Worm (Caenorhabditis elegans): ENCODE data around the gene srh-125.
"Not testable (repeated sequence)": the region's sequence is repeated elsewhere in the genome, so short reads cannot be mapped to it uniquely, and the experiment has no call there.

The srh-125 gene

DNA sequence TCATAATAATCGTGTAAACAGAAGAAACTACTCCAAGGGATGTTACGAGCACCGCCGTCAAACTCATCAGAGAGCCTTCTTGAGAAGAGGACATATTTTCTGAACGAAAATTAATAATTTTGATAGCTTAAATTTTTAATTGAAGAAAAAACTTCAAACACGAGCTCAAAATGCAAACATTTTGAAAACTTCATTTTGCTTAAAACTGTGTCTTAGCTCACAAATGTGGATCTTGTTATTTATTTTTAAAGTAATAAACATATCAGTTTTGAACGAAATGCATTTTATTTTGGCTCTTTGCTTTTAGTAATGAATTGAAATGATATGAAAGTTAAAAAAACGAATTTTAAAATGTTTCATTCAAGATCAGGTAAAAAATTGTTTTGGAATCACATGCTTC lies 10.9 kb upstream of the srh-125 start, which contains the start of gene srbc-7:
Gene srbc-7 (minus strand): TSS at position 101 of the 400 bp plus-strand sequence.
- TF ChIP-seq unc-62 (GFP tag; optimal IDR thresholded peaks at IDR 0.05), result no peak

DNA sequence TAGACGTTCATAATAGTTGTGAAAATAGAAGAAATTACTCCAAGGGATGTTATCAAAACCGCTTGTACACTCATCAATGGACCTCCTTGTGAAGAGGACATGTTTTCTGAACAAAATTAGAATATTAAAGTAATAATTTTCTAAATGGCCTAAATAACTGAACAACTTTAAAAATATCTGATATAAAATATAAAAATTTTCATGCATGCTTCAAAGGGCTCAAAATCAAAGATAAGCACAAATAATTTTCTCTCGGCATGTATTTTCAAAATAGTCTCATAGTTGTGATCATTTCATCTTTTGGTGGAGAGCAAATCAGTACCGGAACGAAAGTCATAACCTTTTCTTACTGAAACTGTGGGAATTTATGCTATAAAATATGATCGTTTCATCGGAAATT lies 8.3 kb upstream of the srh-125 start, which contains the start of gene srbc-8:
Gene srbc-8 (minus strand): TSS at position 101 of the 400 bp plus-strand sequence.
- TF ChIP-seq unc-62 (GFP tag; optimal IDR thresholded peaks at IDR 0.05), result no peak

DNA sequence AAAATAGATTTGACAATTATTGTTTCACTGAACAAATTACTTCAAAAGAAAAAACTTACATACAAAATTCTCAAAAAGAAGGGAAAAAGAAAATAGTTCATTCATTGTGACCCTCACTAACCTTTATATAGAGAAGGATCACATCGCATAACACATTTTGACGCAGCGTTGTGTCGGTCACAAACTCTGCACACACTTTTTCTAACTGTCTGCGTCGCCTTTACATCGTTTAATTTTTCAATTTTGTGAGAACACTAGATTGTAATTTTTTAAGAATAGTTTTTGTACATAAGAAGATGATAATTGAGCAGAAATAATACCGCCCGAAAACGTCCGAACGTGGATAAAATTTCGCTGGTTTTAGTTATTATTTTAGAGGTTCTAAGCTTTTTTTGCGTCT lies 4.3 kb upstream of the srh-125 start, which contains the start of gene C18B10.6:
Gene C18B10.6 (minus strand): TSS at position 101 of the 400 bp plus-strand sequence.
- TF ChIP-seq unc-62 (GFP tag; optimal IDR thresholded peaks at IDR 0.05), result no peak

DNA sequence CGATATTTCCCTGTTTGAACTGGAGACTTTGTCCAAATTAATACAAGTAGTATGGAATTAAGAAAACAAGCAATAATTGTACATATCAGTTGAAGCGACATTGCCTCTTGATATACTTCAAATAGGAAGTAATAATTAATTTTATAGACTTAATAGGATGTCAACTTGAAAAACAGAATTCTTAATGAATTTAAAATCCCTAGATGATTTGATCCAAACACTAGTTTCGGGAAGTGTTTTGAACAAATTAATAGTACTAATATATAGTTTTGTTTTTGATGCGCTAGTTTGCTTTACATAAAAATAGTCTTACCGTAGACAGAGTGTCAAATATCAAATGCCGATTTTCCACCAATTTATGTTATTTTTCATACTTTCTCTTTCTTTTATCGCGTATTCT lies 1.7 kb upstream of the srh-125 start, which contains the start of gene str-190:
Gene str-190 (minus strand): TSS at position 101 of the 400 bp plus-strand sequence.
- no peak for TF ChIP-seq unc-62 (GFP tag; optimal IDR thresholded peaks at IDR 0.05)

DNA sequence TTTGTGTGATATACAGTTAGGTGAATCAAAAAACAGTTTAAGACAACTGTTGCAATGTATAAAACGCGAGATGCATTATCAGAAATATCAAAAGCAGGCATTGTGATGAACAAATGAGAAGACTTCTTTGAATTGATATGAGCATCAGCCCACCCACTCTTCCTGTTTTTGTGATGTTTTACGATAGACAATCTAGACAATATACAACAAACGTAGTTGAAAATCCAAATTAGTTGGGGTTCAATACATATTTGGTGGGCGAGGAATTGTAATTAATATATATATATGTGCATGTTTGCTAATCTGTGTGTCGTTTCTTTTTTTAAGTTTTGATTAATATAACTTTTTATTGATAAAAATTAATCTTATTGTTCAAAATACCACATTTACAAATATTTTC lies 3.9 kb downstream of the srh-125 start, which contains the start of gene str-28:
Gene str-28 (minus strand): TSS at position 101 of the 400 bp plus-strand sequence.
- no peak for TF ChIP-seq unc-62 (GFP tag; optimal IDR thresholded peaks at IDR 0.05)

DNA sequence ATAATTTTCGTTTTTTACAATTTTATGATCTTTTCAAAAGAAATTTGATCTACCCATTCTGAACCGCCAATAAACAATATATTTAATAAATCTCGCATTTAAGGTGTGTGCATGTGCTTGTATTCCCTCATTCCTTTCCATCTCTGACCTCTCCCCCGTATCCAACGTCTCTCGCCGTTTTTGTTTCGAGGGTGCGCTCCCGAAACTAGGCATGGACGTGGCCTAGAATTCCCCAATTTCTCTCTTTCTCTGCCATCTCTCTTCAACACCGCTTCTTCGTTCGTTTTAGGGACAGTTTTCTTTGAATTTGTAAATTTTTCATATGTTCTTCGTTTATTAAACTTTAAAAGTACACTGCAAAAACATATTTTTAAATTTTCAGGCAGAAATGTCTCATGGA lies 11.2 kb downstream of the srh-125 start, which contains the start of gene F25E5.1:
Gene F25E5.1 (plus strand): TSS at position 376 of the 400 bp plus-strand sequence.
- TF ChIP-seq unc-62 (GFP tag; optimal IDR thresholded peaks at IDR 0.05), result no peak

DNA sequence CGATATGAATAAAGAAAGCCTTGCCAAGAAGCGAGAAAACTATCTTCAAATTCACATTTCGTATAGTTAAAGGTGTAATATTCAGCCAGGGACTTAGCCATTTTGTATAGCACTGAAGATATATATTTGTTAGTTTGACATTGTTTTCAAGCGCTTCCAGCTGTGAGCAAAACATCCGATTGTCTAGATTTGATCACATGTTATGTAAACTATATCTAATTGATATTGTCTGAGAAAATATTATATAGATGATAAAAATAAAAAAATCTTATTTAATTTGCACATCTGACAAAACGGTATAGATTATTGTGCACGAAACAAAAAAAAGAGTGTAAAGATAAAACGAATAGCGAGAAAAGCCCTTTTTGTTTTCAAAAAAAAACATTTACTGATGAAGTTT lies 12.0 kb downstream of the srh-125 start, which contains the start of gene srh-89:
Gene srh-89 (minus strand): TSS at position 101 of the 400 bp plus-strand sequence.
- no peak for TF ChIP-seq unc-62 (GFP tag; optimal IDR thresholded peaks at IDR 0.05)

DNA sequence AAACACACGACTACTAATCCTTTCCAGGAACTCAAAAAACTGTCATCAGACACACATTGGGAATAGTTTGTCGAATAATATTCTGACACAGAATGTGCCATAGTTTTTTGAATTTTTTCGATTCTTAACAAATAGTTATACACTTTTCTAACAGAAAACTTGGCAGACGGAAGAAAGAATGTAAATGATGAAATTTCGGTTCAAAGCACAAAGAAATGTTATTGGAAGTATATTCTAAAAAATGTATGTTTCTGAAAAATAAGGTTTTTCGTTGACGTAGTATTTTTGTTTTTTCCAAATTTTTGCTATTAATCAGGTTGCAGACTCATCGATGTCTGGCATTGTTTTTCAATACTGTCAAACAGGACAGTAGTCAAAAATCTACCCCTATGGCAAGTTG lies 15.8 kb downstream of the srh-125 start, which contains the start of gene srh-92:
Gene srh-92 (minus strand): TSS at position 101 of the 400 bp plus-strand sequence.
- TF ChIP-seq unc-62 (GFP tag; optimal IDR thresholded peaks at IDR 0.05), result no peak

DNA sequence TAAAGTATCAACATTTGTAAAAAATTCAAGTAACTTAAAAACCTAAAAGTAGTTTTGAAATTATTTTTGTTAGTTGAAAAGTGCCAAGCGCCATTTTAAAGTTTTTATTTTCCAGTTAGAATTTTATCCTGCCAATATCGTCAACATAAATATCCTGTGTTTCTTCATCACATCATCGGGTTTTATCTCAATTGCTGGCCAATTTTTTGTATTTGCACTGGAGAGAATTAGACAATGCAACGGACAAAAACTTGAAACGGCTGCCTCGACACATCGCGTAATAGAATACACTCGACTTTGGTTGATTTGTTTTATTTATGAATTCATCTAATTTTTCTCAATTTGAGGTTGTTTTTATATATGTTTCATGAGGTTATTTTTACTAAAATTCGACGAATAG lies 21.7 kb downstream of the srh-125 start, which contains the start of gene F25E5.2:
Gene F25E5.2 (plus strand): TSS at position 301 of the 400 bp plus-strand sequence.
- TF ChIP-seq unc-62 (GFP tag; optimal IDR thresholded peaks at IDR 0.05), result no peak

DNA sequence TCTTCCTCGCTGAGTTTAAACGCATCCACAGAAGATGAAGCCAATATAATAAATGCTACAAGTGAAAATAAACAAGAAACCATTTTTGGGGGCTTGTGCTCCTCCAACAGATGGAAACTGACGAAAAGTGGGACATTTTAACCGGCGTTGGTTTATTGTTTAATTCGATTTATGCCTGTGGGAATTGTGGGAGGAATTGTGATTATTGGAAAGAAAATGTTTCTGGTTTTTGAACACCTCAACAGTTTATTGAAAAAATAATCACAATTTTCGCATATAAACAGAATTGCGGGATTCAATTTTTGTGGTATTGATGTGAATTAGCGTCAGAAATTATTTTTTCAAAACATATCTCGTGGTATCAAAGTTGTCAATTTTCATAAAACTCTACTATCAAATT lies 22.4 kb downstream of the srh-125 start, which contains the start of gene try-8:
Gene try-8 (minus strand): TSS at position 101 of the 400 bp plus-strand sequence.
- no peak for TF ChIP-seq unc-62 (GFP tag; optimal IDR thresholded peaks at IDR 0.05)

DNA sequence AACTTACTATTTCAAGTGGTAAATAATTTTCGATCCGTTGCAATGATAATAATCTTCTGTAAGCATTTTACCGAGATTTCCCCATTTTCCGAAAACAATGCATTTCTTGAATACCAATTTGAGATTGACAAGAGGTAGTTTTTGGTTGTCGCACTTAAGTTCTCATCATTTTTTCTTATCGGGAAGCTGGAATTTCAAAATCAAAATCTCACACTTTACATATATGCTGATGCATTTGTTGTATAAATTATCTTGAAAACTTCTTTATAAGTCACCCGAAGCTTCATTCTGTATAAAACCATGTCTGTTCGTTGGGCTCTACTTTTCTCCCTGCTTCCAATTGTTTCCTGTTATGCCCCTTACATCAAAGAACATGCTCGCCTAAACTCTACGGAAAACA lies 25.2 kb downstream of the srh-125 start, which contains the start of gene try-11:
Gene try-11 (plus strand): TSS at position 301 of the 400 bp plus-strand sequence.
- TF ChIP-seq unc-62 (GFP tag; optimal IDR thresholded peaks at IDR 0.05), result no peak

DNA sequence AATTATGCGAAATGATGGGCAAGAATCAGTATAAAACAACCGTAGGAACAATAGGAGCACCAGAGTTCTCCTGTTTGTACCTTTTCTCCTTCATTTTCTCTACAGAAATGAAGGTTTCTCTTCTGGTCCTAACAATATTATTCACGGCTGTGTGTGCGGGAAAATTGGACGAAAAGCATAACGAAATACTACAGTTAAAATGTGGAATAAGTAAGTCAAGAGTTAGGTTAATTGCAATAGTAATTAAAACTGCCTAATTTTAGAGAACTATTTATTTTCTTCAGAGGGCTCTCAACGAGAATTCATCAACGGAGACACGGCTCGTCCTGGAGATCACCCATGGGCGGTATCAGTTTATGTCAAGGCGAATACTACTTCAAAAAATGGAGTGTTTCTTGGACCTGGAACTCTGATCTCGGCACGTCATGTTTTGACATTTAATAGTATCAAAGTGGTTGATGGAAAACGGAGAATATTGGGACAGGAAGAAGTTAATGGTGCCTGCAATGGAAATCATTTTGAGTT lies 27.3 kb downstream of the srh-125 start, which contains the start of gene try-12:
Gene try-12 (plus strand): TSS at position 51 of the 525 bp plus-strand sequence.
- no peak for TF ChIP-seq unc-62 (GFP tag; optimal IDR thresholded peaks at IDR 0.05)

DNA sequence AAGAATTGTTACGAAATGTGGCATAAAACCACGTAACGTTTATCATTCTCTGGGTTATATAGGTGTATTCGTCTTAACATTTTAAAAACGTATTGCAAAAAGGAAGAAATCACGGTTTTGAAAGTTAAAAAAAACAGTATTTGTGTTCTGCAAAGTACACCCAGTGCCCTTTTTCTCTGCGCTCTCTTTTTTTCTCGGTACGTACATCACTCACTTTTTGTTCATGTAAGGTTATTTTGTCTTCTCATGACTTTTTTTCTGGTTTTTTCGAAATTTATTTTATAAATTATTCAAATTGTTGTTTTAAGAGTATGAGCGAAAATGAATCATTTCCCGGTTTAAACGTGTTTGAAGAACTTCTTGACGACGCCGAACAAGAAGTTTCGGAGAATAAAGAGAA lies 29.7 kb downstream of the srh-125 start, which contains the start of gene F25E5.5:
Gene F25E5.5 (plus strand): TSS at position 301 of the 400 bp plus-strand sequence.
- no peak for TF ChIP-seq unc-62 (GFP tag; optimal IDR thresholded peaks at IDR 0.05)

DNA sequence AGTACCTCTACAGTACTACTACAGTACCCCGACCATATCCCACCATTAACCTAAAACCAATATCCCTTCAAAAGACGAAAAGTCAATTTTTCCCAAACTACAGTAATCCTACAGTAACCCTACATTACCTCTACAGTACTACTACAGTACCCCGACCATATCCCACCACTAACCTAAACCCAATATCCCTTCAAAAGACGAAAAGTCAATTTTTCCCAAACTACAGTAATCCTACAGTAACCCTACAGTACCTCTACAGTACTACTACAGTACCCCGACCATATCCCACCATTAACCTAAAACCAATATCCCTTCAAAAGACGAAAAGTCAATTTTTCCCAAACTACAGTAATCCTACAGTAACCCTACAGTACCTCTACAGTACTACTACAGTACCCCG lies 32.3 kb downstream of the srh-125 start, which contains the start of gene nhr-141:
Gene nhr-141 (plus strand): TSS at position 331 of the 400 bp plus-strand sequence.
- TF ChIP-seq unc-62 (GFP tag; optimal IDR thresholded peaks at IDR 0.05), result not testable (repeated sequence)

DNA sequence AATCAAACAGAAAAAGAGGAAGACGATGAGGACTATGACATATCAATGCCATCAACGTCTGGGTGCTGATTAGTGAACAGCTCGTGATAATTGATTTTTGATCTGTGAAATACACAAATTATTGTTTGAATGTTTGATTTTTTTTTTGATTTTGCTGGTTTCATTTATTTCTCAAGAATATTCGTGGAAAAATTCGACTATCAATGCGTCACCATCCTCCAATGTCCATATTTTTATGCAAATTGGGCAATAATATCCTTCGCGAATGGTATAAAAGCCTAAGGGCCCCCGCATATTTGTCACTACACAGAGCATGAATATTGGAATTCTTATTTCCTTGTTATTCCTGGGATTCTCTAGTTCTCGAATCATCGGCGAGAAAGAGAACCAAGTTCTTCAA lies 36.9 kb downstream of the srh-125 start, which contains the start of gene try-13:
Gene try-13 (plus strand): TSS at position 301 of the 400 bp plus-strand sequence.
- TF ChIP-seq unc-62 (GFP tag; optimal IDR thresholded peaks at IDR 0.05), result no peak

DNA sequence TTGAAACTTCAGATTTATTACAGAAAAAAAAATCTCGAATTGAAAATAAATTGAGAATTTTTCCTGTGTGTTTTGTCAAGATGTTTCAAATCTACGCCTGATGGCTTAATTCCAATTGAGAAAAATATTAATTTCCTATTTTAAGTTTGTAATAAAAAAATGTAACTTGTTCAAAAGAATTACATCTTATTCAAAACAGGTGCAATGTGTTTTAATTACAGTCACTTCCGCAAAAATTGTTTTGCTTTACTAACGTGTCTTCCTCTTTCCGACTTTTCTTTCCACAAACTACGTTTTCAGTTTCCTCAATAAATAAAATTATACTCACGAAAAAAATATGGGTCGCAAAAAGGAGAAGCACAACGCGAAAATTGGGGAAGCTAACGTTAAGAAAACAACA lies 38.7 kb downstream of the srh-125 start, which contains the start of gene F25E5.16:
Gene F25E5.16 (plus strand): TSS at position 301 of the 400 bp plus-strand sequence.
- TF ChIP-seq unc-62 (GFP tag; optimal IDR thresholded peaks at IDR 0.05), result no peak
